Fruit fly (Drosophila melanogaster) whole organism, prepupa: ENCODE results near the gene crim.
A peak's percentile ranks its signal among the peaks of the same experiment; 100 is the strongest.

Experiments used
- CG10631 ChIP-seq: fragments of 200-800 bp; sonication (Bioruptor generic); optimal IDR thresholded peaks from 2 replicates; lab custom pipeline; 2016; ENCODE audit warnings: missing biosample characterization, missing genetic modification characterization
- CG11294 ChIP-seq: fragments of 200-800 bp; sonication (Bioruptor generic); IDR thresholded peaks from 2 replicates; pipeline ENCODE4 v1.3.6; 2022; ENCODE audit warnings: missing biosample characterization, missing genetic modification characterization
- CG11902 ChIP-seq: fragments of 200-800 bp; sonication (Bioruptor generic); optimal IDR thresholded peaks from 3 replicates; lab custom pipeline; 2016; ENCODE audit warnings: missing biosample characterization, missing genetic modification characterization
- CG15336 ChIP-seq: fragments of 200-800 bp; sonication (Bioruptor generic); IDR thresholded peaks from 2 replicates; pipeline ENCODE4 v1.3.6; 2022; ENCODE audit warnings: missing biosample characterization, missing genetic modification characterization
- CG1621 ChIP-seq: fragments of 200-800 bp; sonication (Bioruptor generic); optimal IDR thresholded peaks from 3 replicates; lab custom pipeline; 2018; ENCODE audit warnings: missing biosample characterization, mild to moderate bottlenecking, missing genetic modification characterization
- CG3032 ChIP-seq: fragments of 200-800 bp; optimal IDR thresholded peaks from 2 replicates; lab custom pipeline; 2019; ENCODE audit warnings: missing biosample characterization, mild to moderate bottlenecking, missing genetic modification characterization, moderate library complexity
- CG31627 ChIP-seq: fragments of 200-800 bp; sonication (Bioruptor generic); optimal IDR thresholded peaks from 3 replicates; lab custom pipeline; 2016; ENCODE audit warnings: missing biosample characterization, missing genetic modification characterization
- CG32006 ChIP-seq: fragments of 200-800 bp; sonication (Bioruptor generic); optimal IDR thresholded peaks from 3 replicates; lab custom pipeline; 2017; ENCODE audit warnings: missing biosample characterization, mild to moderate bottlenecking, missing genetic modification characterization
- CG34406 ChIP-seq: fragments of 200-800 bp; sonication (Bioruptor generic); optimal IDR thresholded peaks from 3 replicates; lab custom pipeline; 2016; ENCODE audit warnings: missing biosample characterization, missing genetic modification characterization
- CG6163 ChIP-seq: fragments of 200-800 bp; sonication (Bioruptor generic); IDR thresholded peaks from 3 replicates; pipeline ENCODE4 v1.3.6; 2022; ENCODE audit warnings: missing biosample characterization, missing genetic modification characterization
- CG6276 ChIP-seq: fragments of 200-800 bp; sonication (Bioruptor generic); optimal IDR thresholded peaks from 2 replicates; lab custom pipeline; 2017; ENCODE audit warnings: missing biosample characterization, mild to moderate bottlenecking, missing genetic modification characterization
- CG6854 ChIP-seq: fragments of 200-800 bp; sonication (Bioruptor generic); optimal IDR thresholded peaks from 2 replicates; lab custom pipeline; 2017; ENCODE audit warnings: missing biosample characterization, mild to moderate bottlenecking, missing genetic modification characterization
- CG7368 ChIP-seq: fragments of 200-800 bp; sonication (Bioruptor generic); optimal IDR thresholded peaks from 3 replicates; lab custom pipeline; 2016; ENCODE audit warnings: missing biosample characterization, missing genetic modification characterization
- CG8119 ChIP-seq: fragments of 200-800 bp; sonication (Bioruptor generic); IDR thresholded peaks from 3 replicates; pipeline ENCODE4 v1.3.6; 2022; ENCODE audit warnings: missing biosample characterization, missing genetic modification characterization
- CG8632 ChIP-seq: fragments of 200-800 bp; sonication (Bioruptor generic); optimal IDR thresholded peaks from 3 replicates; lab custom pipeline; 2016; ENCODE audit warnings: missing biosample characterization, missing genetic modification characterization
- Eip75B ChIP-seq: fragments of 200-800 bp; sonication (Bioruptor generic); optimal IDR thresholded peaks from 3 replicates; lab custom pipeline; 2016; ENCODE audit warnings: missing biosample characterization, missing genetic modification characterization
- Eip78C ChIP-seq: fragments of 200-800 bp; sonication (Bioruptor generic); peaks from one replicate; lab custom pipeline; 2016; ENCODE audit warnings: missing biosample characterization, missing genetic modification characterization
- Ets21C ChIP-seq: fragments of 200-800 bp; sonication (Bioruptor generic); optimal IDR thresholded peaks from 3 replicates; lab custom pipeline; 2016; ENCODE audit warnings: missing biosample characterization, missing genetic modification characterization
- Ets96B ChIP-seq: fragments of 200-800 bp; optimal IDR thresholded peaks from 2 replicates; lab custom pipeline; 2019; ENCODE audit warnings: missing biosample characterization, mild to moderate bottlenecking, missing genetic modification characterization, moderate library complexity
- Gug ChIP-seq: fragments of 200-800 bp; sonication (Bioruptor generic); IDR thresholded peaks from 2 replicates; pipeline ENCODE4 v1.3.6; 2022; ENCODE audit warnings: missing biosample characterization, missing genetic modification characterization
- Hr38 ChIP-seq: sonication (Bioruptor generic); optimal IDR thresholded peaks from 2 replicates; lab custom pipeline; 2016; ENCODE audit warnings: missing biosample characterization, missing genetic modification characterization
- Hr4 ChIP-seq: fragments of 200-800 bp; sonication (Bioruptor generic); optimal IDR thresholded peaks from 3 replicates; lab custom pipeline; 2016; ENCODE audit warnings: missing biosample characterization, missing genetic modification characterization
- Lpt ChIP-seq: fragments of 200-800 bp; sonication (Bioruptor generic); optimal IDR thresholded peaks from 3 replicates; lab custom pipeline; 2016; ENCODE audit warnings: missing biosample characterization, missing genetic modification characterization
- Smox ChIP-seq: fragments of 200-800 bp; sonication (Bioruptor generic); optimal IDR thresholded peaks from 3 replicates; lab custom pipeline; 2016; ENCODE audit warnings: missing biosample characterization, missing genetic modification characterization
- Sox102F ChIP-seq: fragments of 200-800 bp; sonication (Bioruptor generic); optimal IDR thresholded peaks from 2 replicates; lab custom pipeline; 2016; ENCODE audit warnings: missing biosample characterization, mild to moderate bottlenecking, missing genetic modification characterization
- Sox14 ChIP-seq: fragments of 200-800 bp; sonication (Bioruptor generic); optimal IDR thresholded peaks from 3 replicates; lab custom pipeline; 2016; ENCODE audit warnings: missing biosample characterization, missing genetic modification characterization
- achi ChIP-seq: fragments of 200-800 bp; sonication (Bioruptor generic); optimal IDR thresholded peaks from 3 replicates; lab custom pipeline; 2016; ENCODE audit warnings: missing biosample characterization, missing genetic modification characterization
- cyc ChIP-seq: fragments of 200-800 bp; sonication (Bioruptor generic); optimal IDR thresholded peaks from 3 replicates; lab custom pipeline; 2016; ENCODE audit warnings: missing biosample characterization, missing genetic modification characterization
- dac ChIP-seq: fragments of 200-800 bp; sonication (Bioruptor generic); optimal IDR thresholded peaks from 2 replicates; lab custom pipeline; 2017; ENCODE audit warnings: missing biosample characterization, mild to moderate bottlenecking, missing genetic modification characterization
- dsx ChIP-seq: fragments of 200-800 bp; optimal IDR thresholded peaks from 3 replicates; lab custom pipeline; 2019; ENCODE audit warnings: missing biosample characterization, mild to moderate bottlenecking, missing genetic modification characterization, moderate library complexity; ENCODE audit not compliant: poor library complexity, severe bottlenecking
- fd85E ChIP-seq: fragments of 200-800 bp; sonication (Bioruptor generic); optimal IDR thresholded peaks from 3 replicates; lab custom pipeline; 2016; ENCODE audit warnings: missing biosample characterization, missing genetic modification characterization
- lz ChIP-seq: fragments of 200-800 bp; sonication (Bioruptor generic); optimal IDR thresholded peaks from 3 replicates; lab custom pipeline; 2016; ENCODE audit warnings: missing biosample characterization, missing genetic modification characterization
- net ChIP-seq: fragments of 200-800 bp; sonication (Bioruptor generic); optimal IDR thresholded peaks from 3 replicates; lab custom pipeline; 2016; ENCODE audit warnings: missing biosample characterization, missing genetic modification characterization
- pdm3 ChIP-seq: fragments of 200-800 bp; sonication (Bioruptor generic); optimal IDR thresholded peaks from 3 replicates; lab custom pipeline; 2016; ENCODE audit warnings: missing biosample characterization, missing genetic modification characterization
- vri ChIP-seq: fragments of 200-800 bp; sonication (Bioruptor generic); optimal IDR thresholded peaks from 3 replicates; lab custom pipeline; 2016; ENCODE audit warnings: missing biosample characterization, mild to moderate bottlenecking, missing genetic modification characterization

Gene crim

DNA sequence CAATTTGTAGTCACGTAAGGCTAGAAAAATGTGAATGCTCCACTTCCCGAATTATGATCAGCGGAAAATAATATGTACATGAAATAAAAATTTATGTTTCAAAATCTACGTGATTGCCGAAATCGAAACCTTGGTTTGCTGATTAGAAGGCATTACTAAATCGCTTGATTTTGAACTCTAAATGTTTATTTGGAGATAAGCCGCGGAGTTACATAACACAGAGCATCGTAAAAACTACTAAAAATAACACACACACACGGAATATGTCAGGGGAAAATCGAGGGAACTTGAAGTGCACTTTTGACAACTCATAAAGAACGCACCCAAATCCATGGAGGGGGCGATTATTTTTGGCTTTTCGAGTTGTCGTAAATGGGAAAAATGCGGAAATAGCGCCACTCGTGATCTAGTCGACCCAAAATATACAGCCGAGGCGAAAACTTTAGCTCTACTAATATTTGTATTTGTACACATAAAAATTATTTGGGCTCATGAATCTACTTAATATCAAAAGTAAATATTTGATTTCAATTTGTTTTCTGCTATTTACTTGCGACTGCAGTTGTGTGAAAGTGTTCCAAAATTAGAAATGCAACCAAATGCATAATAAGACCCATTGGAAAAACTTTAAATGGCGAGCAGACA is 6.2 kb downstream of the crim start:
- TF ChIP-seq dsx (GFP tag; lab: Kevin White, UChicago) = no peak

DNA sequence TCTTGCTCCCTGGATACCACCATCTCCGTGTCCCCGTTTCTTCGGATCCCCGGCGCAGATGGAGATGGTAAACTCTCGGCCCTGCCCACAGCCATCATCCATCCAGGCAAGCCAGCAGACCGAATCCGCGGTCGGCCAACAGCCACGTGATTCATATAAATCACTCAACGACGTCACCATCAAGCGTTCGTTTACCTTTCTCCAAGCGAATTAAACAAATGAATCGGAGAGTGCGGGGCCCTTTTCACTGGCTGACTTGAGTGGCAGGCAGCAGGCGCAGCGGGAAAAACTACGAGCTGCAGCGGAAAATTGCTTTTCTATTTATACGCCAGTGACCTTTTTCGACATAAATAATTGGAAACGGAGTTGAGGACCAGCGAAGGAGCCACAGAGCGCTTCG is 7.6 kb downstream of the crim start:
- peak; percentile 30 for TF ChIP-seq Lpt (GFP tag; lab: Kevin White, UChicago)
- TF ChIP-seq fd85E = no peak

DNA sequence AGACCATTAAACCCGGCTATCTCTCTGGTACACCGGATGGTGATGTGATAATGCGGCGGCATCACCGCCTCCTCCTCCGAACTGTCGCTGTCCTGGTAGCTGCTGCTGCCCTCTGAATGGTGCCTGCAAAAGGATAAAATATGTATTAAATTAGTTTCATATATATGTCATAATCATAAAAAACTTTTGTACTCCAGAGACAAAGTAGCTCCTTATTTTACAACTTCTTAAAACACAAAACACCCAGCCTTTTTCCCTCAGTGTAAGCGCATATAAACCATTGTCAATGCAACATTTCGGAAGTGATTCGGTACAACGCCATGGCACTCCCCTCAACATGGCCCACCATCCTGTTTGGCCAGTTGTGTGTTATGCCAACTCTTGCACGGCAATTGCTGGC is 9.5 kb downstream of the crim start:
- TF ChIP-seq CG7368 (GFP tag; lab: Kevin White, UChicago) (no peak), Sox14 (GFP tag; lab: Kevin White, UChicago) (no peak), CG32006 (peak; percentile 60), fd85E (no peak), CG3032 (tag; lab: Kevin White, UChicago) (no peak), pdm3 (GFP tag; lab: Kevin White, UChicago) (no peak), Eip75B (GFP tag; lab: Kevin White, UChicago) (no peak), Gug (GFP tag; lab: Robert Waterston, UW) (no peak), Hr4 (GFP tag; lab: Kevin White, UChicago) (peak; percentile 34), CG6276 (GFP tag; lab: Kevin White, UChicago) (peak; percentile 70), CG11294 (GFP tag; lab: Robert Waterston, UW) (no peak), cyc (GFP tag; lab: Kevin White, UChicago) (no peak), vri (no peak), net (no peak), Smox (GFP tag; lab: Kevin White, UChicago) (no peak), CG15336 (GFP tag; lab: Robert Waterston, UW) (peak; percentile 65), CG1621 (tag; lab: Kevin White, UChicago) (no peak), Eip78C (GFP tag; lab: Kevin White, UChicago) (peak; percentile 79), CG31627 (GFP tag; lab: Kevin White, UChicago) (no peak), CG8119 (GFP tag; lab: Robert Waterston, UW) (peak; percentile 70), Ets96B (tag; lab: Kevin White, UChicago) (no peak), dac (GFP tag; lab: Kevin White, UChicago) (peak; percentile 10), CG34406 (no peak), CG10631 (GFP tag; lab: Kevin White, UChicago) (no peak), CG6854 (no peak), Sox102F (GFP tag; lab: Kevin White, UChicago) (no peak), achi (GFP tag; lab: Kevin White, UChicago) (no peak), Lpt (GFP tag; lab: Kevin White, UChicago) (peak; percentile 28), CG6163 (GFP tag; lab: Robert Waterston, UW) (peak; percentile 28; the same call in 1 of the 3 replicates), lz (no peak)

DNA sequence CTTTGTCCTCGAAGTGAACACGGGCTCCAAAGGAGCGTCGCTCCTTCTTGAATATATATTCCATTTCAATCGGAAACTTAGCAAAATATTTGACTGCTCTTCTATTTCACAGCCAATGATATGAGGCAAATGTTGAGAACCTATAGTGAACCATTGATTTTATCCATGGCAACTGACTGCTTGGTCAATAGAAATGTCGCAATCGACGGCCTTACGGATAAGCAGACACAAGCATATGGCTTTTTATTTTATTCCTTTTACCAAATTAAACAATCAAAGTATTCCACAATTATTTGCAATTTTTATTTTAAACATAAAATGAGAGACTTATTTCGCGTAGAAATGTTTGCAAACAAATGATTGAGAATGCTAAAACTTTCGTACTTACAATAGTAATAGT is 12.0 kb downstream of the crim start, which contains the start of gene Dnai2:
Dnai2 (minus strand) TSS at position 101 of the 400 bp plus-strand sequence.
- TF ChIP-seq fd85E (no peak), CG8632 (GFP tag; lab: Kevin White, UChicago) (no peak), dac (GFP tag; lab: Kevin White, UChicago) (no peak), Hr38 (no peak), Ets21C (GFP tag; lab: Kevin White, UChicago) (no peak), CG11902 (no peak), CG32006 (no peak)
